Fruit fly (Drosophila melanogaster) whole organism, embryonic: Measurements from ENCODE around the gene Mul1.

Source experiments
- CG12299 ChIP-seq: fragments of 200-800 bp; sonication (Bioruptor generic); optimal IDR thresholded peaks from 2 replicates; lab custom pipeline; 2018; ENCODE audit warnings: missing biosample characterization, mild to moderate bottlenecking, missing genetic modification characterization
- CG18262 ChIP-seq: fragments of 200-800 bp; optimal IDR thresholded peaks from 3 replicates; lab custom pipeline; 2019; ENCODE audit warnings: missing biosample characterization, mild to moderate bottlenecking, missing genetic modification characterization, moderate library complexity
- CG7928 ChIP-seq: fragments of 200-800 bp; sonication (Bioruptor generic); optimal IDR thresholded peaks from 2 replicates; lab custom pipeline; 2017; ENCODE audit warnings: missing biosample characterization, mild to moderate bottlenecking, missing genetic modification characterization
- Drgx ChIP-seq: fragments of 200-800 bp; sonication (Bioruptor generic); IDR thresholded peaks from 2 replicates; pipeline ENCODE4 v1.3.6; 2022; ENCODE audit warnings: missing biosample characterization, missing genetic modification characterization
- al ChIP-seq: fragments of 200-800 bp; sonication (Bioruptor generic); IDR thresholded peaks from 2 replicates; pipeline ENCODE4 v1.3.6; 2022; ENCODE audit warnings: missing biosample characterization, missing genetic modification characterization
- az2 ChIP-seq: fragments of 200-800 bp; sonication (Bioruptor generic); optimal IDR thresholded peaks from 3 replicates; lab custom pipeline; 2016; ENCODE audit warnings: missing biosample characterization, missing genetic modification characterization
- jumu ChIP-seq: fragments of 200-800 bp; sonication (Bioruptor generic); optimal IDR thresholded peaks from 3 replicates; lab custom pipeline; 2016; ENCODE audit warnings: missing biosample characterization, missing genetic modification characterization
- lilli ChIP-seq: fragments of 200-800 bp; sonication (Bioruptor generic); optimal IDR thresholded peaks from 3 replicates; lab custom pipeline; 2016; ENCODE audit warnings: missing biosample characterization, missing genetic modification characterization
- trh ChIP-seq: fragments of 200-800 bp; sonication (Bioruptor generic); optimal IDR thresholded peaks from 2 replicates; lab custom pipeline; 2016; ENCODE audit warnings: missing biosample characterization, missing genetic modification characterization

DNA sequence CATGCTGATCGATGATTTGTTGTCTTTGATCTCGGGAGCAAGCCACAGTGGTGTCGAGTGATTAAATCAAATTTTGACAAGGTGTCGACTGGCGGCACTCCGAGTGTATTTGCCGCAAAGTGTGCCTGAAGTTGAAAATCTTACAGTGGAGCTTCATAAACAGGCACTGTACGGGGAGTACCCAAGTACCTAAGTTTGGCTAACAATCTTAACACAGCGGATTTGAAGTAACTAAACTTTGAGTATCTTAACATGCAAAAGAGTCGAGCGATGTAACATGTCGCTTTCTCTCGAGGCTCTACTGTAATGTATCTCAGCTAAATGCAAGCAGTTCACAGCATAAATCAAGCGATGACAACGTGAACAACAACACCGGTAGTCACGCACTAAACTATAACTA is 4.5 kb upstream of the Mul1 start:
- TF ChIP-seq trh (peak; percentile 24), lilli (GFP tag; lab: Kevin White, UChicago) (peak; percentile 51), az2 (GFP tag; lab: Kevin White, UChicago) (peak; percentile 75), CG7928 (GFP tag; lab: Kevin White, UChicago) (no peak), jumu (peak; percentile 59), Drgx (GFP tag; lab: Robert Waterston, UW) (peak; percentile 53), CG12299 (tag; lab: Kevin White, UChicago) (no peak), CG18262 (tag; lab: Kevin White, UChicago) (peak; percentile 77), al (GFP tag; lab: Robert Waterston, UW) (no peak)
